Worm (Caenorhabditis elegans) whole organism, late embryonic: ENCODE results near the gene B0495.9.

Source experiments
- C08G9.2 ChIP-seq: sonication (generic microtip); optimal IDR thresholded peaks from 2 replicates; lab custom pipeline; 2016; ENCODE audit warnings: mild to moderate bottlenecking, missing genetic modification characterization, moderate library complexity, missing compliant biosample characterization
- K02D7.2 ChIP-seq: sonication (generic microtip); optimal IDR thresholded peaks from 2 replicates; lab custom pipeline; 2017; ENCODE audit warnings: mild to moderate bottlenecking, missing genetic modification characterization, missing compliant biosample characterization
- K09A11.1 ChIP-seq: sonication (generic microtip); optimal IDR thresholded peaks from 2 replicates; lab custom pipeline; 2017; ENCODE audit warnings: antibody characterized with exemption, mild to moderate bottlenecking, missing genetic modification characterization, missing compliant biosample characterization; ENCODE audit not compliant: insufficient read depth
- T23F11.4 ChIP-seq: fragments of 200-800 bp; sonication (Bioruptor generic); optimal IDR thresholded peaks from 2 replicates; lab custom pipeline; 2018; ENCODE audit warnings: mild to moderate bottlenecking, missing genetic modification characterization, missing compliant biosample characterization
- ama-1 ChIP-seq: fragments of 150-350 bp; optimal IDR thresholded peaks from 2 replicates; lab custom pipeline; 2014
- ceh-19 ChIP-seq: fragments of 200-800 bp; sonication (Bioruptor generic); optimal IDR thresholded peaks from 2 replicates; lab custom pipeline; 2018; ENCODE audit warnings: mild to moderate bottlenecking, missing genetic modification characterization, missing compliant biosample characterization
- ceh-2 ChIP-seq: sonication (generic microtip); optimal IDR thresholded peaks from 2 replicates; lab custom pipeline; 2016; ENCODE audit warnings: missing genotype, missing genetic modification characterization, missing compliant biosample characterization
- ceh-24 ChIP-seq: sonication (generic microtip); optimal IDR thresholded peaks from 2 replicates; lab custom pipeline; 2016; ENCODE audit warnings: mild to moderate bottlenecking, missing genetic modification characterization, missing compliant biosample characterization
- ceh-31 ChIP-seq: sonication (generic microtip); optimal IDR thresholded peaks from 2 replicates; lab custom pipeline; 2016; ENCODE audit warnings: missing genetic modification characterization, missing compliant biosample characterization
- ceh-34 ChIP-seq: sonication (generic microtip); optimal IDR thresholded peaks from 2 replicates; lab custom pipeline; 2016; ENCODE audit warnings: mild to moderate bottlenecking, missing genetic modification characterization, missing compliant biosample characterization
- ceh-45 ChIP-seq: fragments of 200-800 bp; sonication (Bioruptor generic); IDR thresholded peaks from 2 replicates; pipeline ENCODE4 v1.3.6; 2022; ENCODE audit warnings: missing genetic modification reagents, missing genetic modification characterization, missing compliant biosample characterization
- ceh-48 ChIP-seq: sonication (generic microtip); optimal IDR thresholded peaks from 2 replicates; lab custom pipeline; 2016; ENCODE audit warnings: missing genetic modification characterization, inconsistent platforms, missing compliant biosample characterization
- ceh-6 ChIP-seq: fragments of 200-800 bp; sonication (Bioruptor generic); optimal IDR thresholded peaks from 2 replicates; lab custom pipeline; 2018; ENCODE audit warnings: mild to moderate bottlenecking, missing genetic modification characterization, missing compliant biosample characterization
- dve-1 ChIP-seq: sonication (generic microtip); optimal IDR thresholded peaks from 2 replicates; lab custom pipeline; 2017; ENCODE audit warnings: antibody characterized with exemption, mild to moderate bottlenecking, missing genetic modification characterization, missing compliant biosample characterization
- elt-2 ChIP-seq: sonication (generic microtip); optimal IDR thresholded peaks from 2 replicates; lab custom pipeline; 2016; ENCODE audit warnings: missing genetic modification reagents, missing genetic modification characterization, missing compliant biosample characterization
- ets-4 ChIP-seq: sonication (generic microtip); optimal IDR thresholded peaks from 2 replicates; lab custom pipeline; 2016; ENCODE audit warnings: missing genetic modification characterization, missing compliant biosample characterization
- hlh-13 ChIP-seq: fragments of 200-800 bp; sonication (Bioruptor generic); optimal IDR thresholded peaks from 2 replicates; lab custom pipeline; 2018; ENCODE audit warnings: mild to moderate bottlenecking, missing genetic modification characterization, missing compliant biosample characterization
- hlh-15 ChIP-seq: sonication (generic microtip); optimal IDR thresholded peaks from 2 replicates; lab custom pipeline; 2016; ENCODE audit warnings: missing genetic modification characterization, missing compliant biosample characterization
- hlh-30 ChIP-seq: sonication (generic microtip); optimal IDR thresholded peaks from 2 replicates; lab custom pipeline; 2017; ENCODE audit warnings: antibody characterized with exemption, missing genetic modification characterization, missing compliant biosample characterization; ENCODE audit not compliant: insufficient read depth
- hlh-6 ChIP-seq: sonication (generic microtip); optimal IDR thresholded peaks from 2 replicates; lab custom pipeline; 2016; ENCODE audit warnings: missing genotype, missing genetic modification characterization, missing compliant biosample characterization
- lim-6 ChIP-seq: sonication (generic microtip); optimal IDR thresholded peaks from 2 replicates; lab custom pipeline; 2016; ENCODE audit warnings: missing genetic modification characterization, missing compliant biosample characterization
- pag-3 ChIP-seq: sonication (generic microtip); optimal IDR thresholded peaks from 2 replicates; lab custom pipeline; 2016; ENCODE audit warnings: missing compliant biosample characterization, missing genetic modification characterization, borderline replicate concordance
- pat-9 ChIP-seq: fragments of 200-800 bp; sonication (Bioruptor generic); optimal IDR thresholded peaks from 2 replicates; lab custom pipeline; 2018; ENCODE audit warnings: mild to moderate bottlenecking, missing genetic modification characterization, moderate library complexity, missing compliant biosample characterization
- pha-2 ChIP-seq: sonication (generic microtip); optimal IDR thresholded peaks from 2 replicates; lab custom pipeline; 2017; ENCODE audit warnings: mild to moderate bottlenecking, missing genetic modification characterization, missing compliant biosample characterization
- pha-4 ChIP-seq: fragments of 150-350 bp; optimal IDR thresholded peaks from 2 replicates; lab custom pipeline; 2018; ENCODE audit warnings: missing biosample characterization, missing genetic modification reagents, missing genetic modification characterization
- pqm-1 ChIP-seq: sonication (generic microtip); optimal IDR thresholded peaks from 2 replicates; lab custom pipeline; 2016; ENCODE audit warnings: missing genetic modification characterization, missing compliant biosample characterization
- ref-2 ChIP-seq: sonication (generic microtip); optimal IDR thresholded peaks from 2 replicates; lab custom pipeline; 2016; ENCODE audit warnings: missing genetic modification characterization, missing compliant biosample characterization
- sox-2 ChIP-seq: fragments of 200-800 bp; sonication (Bioruptor generic); IDR thresholded peaks from 2 replicates; pipeline ENCODE4 v1.3.6; 2022; ENCODE audit warnings: missing genetic modification reagents, missing genetic modification characterization, missing compliant biosample characterization
- sox-4 ChIP-seq: sonication (generic microtip); optimal IDR thresholded peaks from 2 replicates; lab custom pipeline; 2017; ENCODE audit warnings: mild to moderate bottlenecking, missing genetic modification characterization, inconsistent platforms, missing compliant biosample characterization
- zip-5 ChIP-seq: sonication (generic microtip); optimal IDR thresholded peaks from 2 replicates; lab custom pipeline; 2016; ENCODE audit warnings: missing genetic modification characterization, missing compliant biosample characterization

Gene B0495.9

DNA sequence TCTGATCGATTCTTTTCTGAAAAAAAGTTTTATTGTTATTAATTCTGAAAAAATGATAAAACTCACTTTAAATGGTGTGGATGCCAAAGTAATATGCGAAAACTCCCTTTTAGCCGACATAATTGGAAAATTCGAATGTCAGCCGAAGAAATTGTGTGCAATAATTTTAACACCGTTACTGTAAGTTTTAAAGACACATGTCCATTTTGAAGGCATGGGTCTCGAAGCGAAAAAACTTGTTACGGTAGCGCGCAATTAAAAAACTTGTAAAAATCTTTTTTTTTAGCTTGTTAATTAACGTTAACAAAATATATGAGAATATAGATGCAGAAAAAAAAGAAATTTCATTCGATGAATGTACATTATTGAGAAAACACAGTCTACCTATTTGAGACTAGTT, 18.1 kb downstream of the B0495.9 start, which contains the start of gene pid-1:
pid-1 (minus strand) TSS at position 173 of the 400 bp plus-strand sequence.
- no peak for TF ChIP-seq K02D7.2
- no peak for TF ChIP-seq T23F11.4 (GFP tag; lab: Kevin White, UChicago)
- no peak for TF ChIP-seq ets-4 (tag; lab: Kevin White, UChicago)
- no peak for TF ChIP-seq ceh-31 (tag; lab: Kevin White, UChicago)
- no peak for TF ChIP-seq pag-3 (tag; lab: Kevin White, UChicago)
- no peak for TF ChIP-seq ceh-24
- TF ChIP-seq hlh-6: no peak
- no peak for TF ChIP-seq sox-2 (GFP tag; lab: Robert Waterston, UW)
- no peak for TF ChIP-seq pha-2 (tag; lab: Kevin White, UChicago)
- TF ChIP-seq dve-1 (tag; lab: Kevin White, UChicago): no peak
- no peak for TF ChIP-seq ama-1
- TF ChIP-seq ceh-2 (tag; lab: Kevin White, UChicago): no peak
- no peak for TF ChIP-seq ceh-45 (GFP tag; lab: Robert Waterston, UW)
- TF ChIP-seq ceh-6 (GFP tag; lab: Kevin White, UChicago): no peak
- no peak for TF ChIP-seq ceh-48 (tag; lab: Kevin White, UChicago)
- no peak for TF ChIP-seq pat-9 (tag; lab: Kevin White, UChicago)
- TF ChIP-seq hlh-15 (tag; lab: Kevin White, UChicago): no peak
- TF ChIP-seq zip-5 (tag; lab: Kevin White, UChicago): no peak

DNA sequence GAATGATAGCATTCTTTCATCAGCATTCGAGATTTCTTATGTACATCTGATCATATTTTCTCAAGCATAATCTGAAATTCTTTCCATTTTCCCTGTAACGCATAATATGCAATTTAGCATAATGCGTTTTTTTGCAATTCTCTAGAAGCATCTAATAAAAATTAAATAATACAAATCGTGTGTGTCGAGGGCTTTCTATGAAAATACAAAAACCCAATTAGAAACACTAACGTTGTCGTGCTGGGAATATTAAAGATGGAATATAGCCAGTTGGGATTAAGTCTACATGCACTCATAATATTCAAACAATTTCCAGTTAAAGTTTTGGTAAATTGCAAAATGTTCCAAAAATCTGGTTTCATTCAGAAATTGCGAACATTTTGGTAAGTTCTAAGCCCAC, 23.9 kb downstream of the B0495.9 start, which contains the start of gene F18A1.1:
F18A1.1 (plus strand) TSS at position 301 of the 400 bp plus-strand sequence.
- TF ChIP-seq ceh-19 (GFP tag; lab: Kevin White, UChicago): no peak
- no peak for TF ChIP-seq hlh-30 (tag; lab: Kevin White, UChicago)
- no peak for TF ChIP-seq ceh-31 (tag; lab: Kevin White, UChicago)

DNA sequence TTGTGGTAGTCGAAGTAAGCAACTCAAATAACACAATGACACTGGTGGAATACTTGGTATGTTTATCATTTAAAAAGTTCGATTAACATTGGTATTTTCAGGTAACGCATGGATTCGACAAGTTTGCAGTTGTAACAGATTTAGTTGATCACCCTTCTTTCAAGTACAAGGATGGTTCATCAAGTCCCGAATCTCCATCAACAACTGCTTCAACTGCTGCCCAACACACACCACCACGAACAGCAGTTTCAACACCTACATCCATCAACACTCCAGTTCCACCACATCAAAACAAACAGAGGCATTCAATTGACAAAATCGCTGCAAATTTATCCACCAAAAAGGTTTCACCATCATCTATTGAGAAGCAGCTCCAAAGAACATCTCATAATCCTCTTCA, 26.0 kb downstream of the B0495.9 start:
- TF ChIP-seq ceh-45 (GFP tag; lab: Robert Waterston, UW) (no peak), pqm-1 (tag; lab: Kevin White, UChicago) (no peak), sox-4 (no peak), pha-4 (tag; lab: Kevin White, UChicago) (no peak), elt-2 (tag; lab: Kevin White, UChicago) (no peak), ceh-34 (tag; lab: Kevin White, UChicago) (no peak), hlh-30 (tag; lab: Kevin White, UChicago) (no peak)

DNA sequence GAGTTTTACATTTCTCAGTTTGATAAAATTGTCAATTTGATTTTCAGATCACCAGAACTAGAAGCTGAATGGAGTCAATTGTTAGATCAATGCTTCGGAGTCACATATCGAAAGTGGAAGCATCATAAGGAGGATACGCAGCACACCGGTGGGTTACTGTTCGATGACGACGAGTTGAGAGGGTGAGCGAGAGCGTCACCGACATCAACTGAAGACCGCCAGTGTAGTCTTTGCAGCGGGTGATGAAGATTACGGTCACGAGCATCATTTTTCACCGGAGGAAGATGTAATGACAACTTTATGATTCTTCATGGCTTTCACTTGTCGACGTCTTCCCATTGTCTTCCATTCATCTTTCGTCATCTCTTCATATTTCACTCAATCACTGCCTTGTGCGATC, 26.6 kb downstream of the B0495.9 start, which contains the start of gene lin-26:
lin-26 (plus strand) TSS at position 301 of the 400 bp plus-strand sequence.
- TF ChIP-seq lim-6 (no peak), hlh-15 (tag; lab: Kevin White, UChicago) (no peak), hlh-13 (GFP tag; lab: Kevin White, UChicago) (no peak), K09A11.1 (tag; lab: Kevin White, UChicago) (no peak)

DNA sequence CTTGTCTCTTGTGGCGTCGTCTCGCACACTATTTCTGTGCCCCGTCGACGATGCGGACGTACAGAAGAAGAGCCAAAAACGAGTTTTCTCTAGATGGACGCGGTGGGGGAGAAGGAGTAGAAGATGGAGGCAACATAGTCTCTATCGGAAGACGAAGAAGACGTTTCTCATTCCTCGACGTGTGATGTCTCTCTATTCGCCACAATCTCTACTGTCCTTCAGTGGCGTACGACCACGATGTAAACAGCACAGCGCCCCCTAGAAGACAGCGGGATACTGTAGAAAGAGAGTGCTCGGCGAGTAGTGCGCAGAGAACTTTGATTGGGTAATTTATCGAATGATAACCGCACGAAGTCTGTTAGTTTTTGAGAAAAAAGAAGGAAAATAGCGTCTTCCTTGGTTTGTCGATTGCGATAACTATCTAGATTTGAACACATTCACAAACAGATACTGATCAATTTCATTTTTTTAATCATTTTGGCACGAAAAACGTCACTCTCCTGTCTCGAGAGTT, 29.0 kb downstream of the B0495.9 start:
- peak; percentile 35 for TF ChIP-seq ref-2 (tag; lab: Kevin White, UChicago)
- no peak for TF ChIP-seq ceh-6 (GFP tag; lab: Kevin White, UChicago)
- TF ChIP-seq, all 69 proteins: peak for 1

DNA sequence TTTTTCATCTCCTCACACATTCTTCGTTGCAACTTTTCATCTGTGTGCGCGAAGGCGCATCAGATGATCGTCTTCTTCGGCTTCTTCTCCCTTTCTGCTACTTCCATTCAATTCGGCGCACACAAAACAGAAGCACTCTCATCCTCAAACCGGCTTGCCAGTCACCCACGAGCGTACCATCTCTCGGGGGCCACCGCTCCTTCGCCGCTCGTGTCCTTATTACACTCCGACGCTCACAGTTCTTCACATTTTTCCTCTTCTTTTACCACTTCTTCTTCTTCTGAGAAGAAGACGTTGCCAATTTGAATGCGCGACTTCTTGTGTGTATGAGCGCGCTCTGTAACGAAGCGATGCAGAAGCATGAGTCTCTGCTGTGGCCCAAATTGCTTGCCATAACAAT, 30.0 kb downstream of the B0495.9 start:
- TF ChIP-seq ref-2 (tag; lab: Kevin White, UChicago) (peak; percentile 40), K02D7.2 (no peak), C08G9.2 (tag; lab: Kevin White, UChicago) (peak; percentile 34)
